Fruit fly (Drosophila melanogaster): ENCODE results near the gene CG11052.
A peak's percentile ranks its signal among the peaks of the same experiment; 100 is the strongest.

The CG11052 gene

DNA sequence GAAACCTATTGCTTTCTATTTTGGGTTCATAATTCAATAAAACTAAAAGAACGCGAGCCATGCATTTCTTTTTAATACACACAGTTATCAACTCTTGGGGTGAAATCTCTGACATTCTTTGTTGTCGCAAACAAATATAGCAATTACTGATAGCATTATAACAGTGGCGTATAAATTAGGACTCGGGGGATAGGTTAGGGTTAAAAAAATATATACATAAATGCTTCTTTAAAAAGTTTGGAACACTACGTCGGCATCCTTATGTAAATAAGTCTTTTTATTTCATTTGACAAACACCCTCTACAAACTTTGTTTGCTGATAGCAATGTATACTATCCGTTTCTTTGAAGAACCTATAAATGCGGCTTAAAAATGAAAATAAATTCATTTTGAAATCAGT lies 31.7 kb upstream of the CG11052 start, which contains the start of gene CG43060 (continued):
- TF ChIP-seq Sox15 (GFP tag; optimal IDR thresholded peaks at IDR 0.05): no peak
- TF ChIP-seq dsx (GFP tag; optimal IDR thresholded peaks at IDR 0.05; ENCODE audit: poor library complexity, severe bottlenecking): peak; percentile 39
- TF ChIP-seq CG16779 (tag; optimal IDR thresholded peaks at IDR 0.05): no peak
- no peak for TF ChIP-seq CG4318 (GFP tag; optimal IDR thresholded peaks at IDR 0.05)
- no peak for TF ChIP-seq CG11902 (GFP tag; optimal IDR thresholded peaks at IDR 0.05)
- peak; percentile 41 for TF ChIP-seq Smox (GFP tag; optimal IDR thresholded peaks at IDR 0.05)

dm6 chr3R:8038927-8039326 lies 29.8 kb upstream of the CG11052 start:
- TF ChIP-seq CG3032 (tag; optimal IDR thresholded peaks at IDR 0.05) (no peak), Ets96B (tag; optimal IDR thresholded peaks at IDR 0.05) (no peak), CG6163 (GFP tag; IDR thresholded peaks at IDR 0.05) (0 out of 3 replicates have a peak, but pooled peaks have one; percentile 23), Hr4 (GFP tag; optimal IDR thresholded peaks at IDR 0.05) (peak; percentile 38), CG32006 (GFP tag; optimal IDR thresholded peaks at IDR 0.05) (peak; percentile 45), Eip78C (GFP tag) (peak; percentile 70), eg (GFP tag; IDR thresholded peaks at IDR 0.05) (peak; percentile 43; the same call in 1 of the 3 replicates), CG15336 (GFP tag; IDR thresholded peaks at IDR 0.05) (peak; percentile 56), net (GFP tag; optimal IDR thresholded peaks at IDR 0.05) (no peak), CG7368 (GFP tag; optimal IDR thresholded peaks at IDR 0.05) (no peak), dsx (GFP tag; optimal IDR thresholded peaks at IDR 0.05; ENCODE audit: poor library complexity, severe bottlenecking) (peak; percentile 26), CG8119 (GFP tag; IDR thresholded peaks at IDR 0.05) (peak; percentile 71), CG4318 (GFP tag; optimal IDR thresholded peaks at IDR 0.05) (peak; percentile 23), svp (GFP tag) (peak; percentile 57)

- TF ChIP-seq eg (GFP tag; IDR thresholded peaks at IDR 0.05) (peak; percentile 92), CG3919 (GFP tag; optimal IDR thresholded peaks at IDR 0.05) (peak; percentile 83), pdm3 (GFP tag; optimal IDR thresholded peaks at IDR 0.05) (peak; percentile 56), Ets21C (GFP tag; optimal IDR thresholded peaks at IDR 0.05) (peak; percentile 13), CG11762 (GFP tag; optimal IDR thresholded peaks at IDR 0.05; ENCODE audit: insufficient read depth) (peak; percentile 55), Met (GFP tag; optimal IDR thresholded peaks at IDR 0.05) (peak; percentile 49), salr (GFP tag; optimal IDR thresholded peaks at IDR 0.05) (peak in 1 of 2 experiments; percentile 46), CG32006 (GFP tag; optimal IDR thresholded peaks at IDR 0.05) (peak; percentile 84), Gug (GFP tag; IDR thresholded peaks at IDR 0.05) (peak; percentile 79), Blimp-1 (GFP tag; optimal IDR thresholded peaks at IDR 0.05) (peak; percentile 10), Sox102F (GFP tag; optimal IDR thresholded peaks at IDR 0.05) (peak; percentile 51), Smox (GFP tag; optimal IDR thresholded peaks at IDR 0.05) (peak; percentile 28), fd85E (GFP tag; optimal IDR thresholded peaks at IDR 0.05) (no peak), dac (GFP tag; optimal IDR thresholded peaks at IDR 0.05) (peak; percentile 69), CG11294 (GFP tag; IDR thresholded peaks at IDR 0.05) (peak; percentile 64), CG8119 (GFP tag; IDR thresholded peaks at IDR 0.05) (peak; percentile 88), CG9139 (GFP tag; optimal IDR thresholded peaks at IDR 0.05) (no peak), svp (GFP tag) (peak; percentile 89), CG6854 (GFP tag; optimal IDR thresholded peaks at IDR 0.05) (no peak), esn (GFP tag; optimal IDR thresholded peaks at IDR 0.05) (peak; percentile 62), fd59A (GFP tag; optimal IDR thresholded peaks at IDR 0.05) (no peak), Eip75B (GFP tag; optimal IDR thresholded peaks at IDR 0.05) (peak; percentile 58), CG4318 (GFP tag; optimal IDR thresholded peaks at IDR 0.05) (peak; percentile 71), Hr4 (GFP tag; optimal IDR thresholded peaks at IDR 0.05) (peak; percentile 86), CG34406 (GFP tag; optimal IDR thresholded peaks at IDR 0.05) (peak; percentile 50), CG6163 (GFP tag; IDR thresholded peaks at IDR 0.05) (peak; percentile 90), achi (GFP tag; optimal IDR thresholded peaks at IDR 0.05) (peak; percentile 55), ss (GFP tag; optimal IDR thresholded peaks at IDR 0.05) (no peak), CG3032 (tag; optimal IDR thresholded peaks at IDR 0.05) (peak; percentile 46), net (GFP tag; optimal IDR thresholded peaks at IDR 0.05) (peak; percentile 47), CG31627 (GFP tag; optimal IDR thresholded peaks at IDR 0.05) (peak; percentile 48), CG6276 (GFP tag; optimal IDR thresholded peaks at IDR 0.05) (peak; percentile 78), CG11902 (GFP tag; optimal IDR thresholded peaks at IDR 0.05) (peak; percentile 47), Hr39 (GFP tag; optimal IDR thresholded peaks at IDR 0.05) (peak; percentile 31), CG10631 (GFP tag; optimal IDR thresholded peaks at IDR 0.05) (peak; percentile 54), CG6808 (GFP tag; optimal IDR thresholded peaks at IDR 0.05) (peak; percentile 46), acj6 (GFP tag; optimal IDR thresholded peaks at IDR 0.05) (peak; percentile 54), CG15336 (GFP tag; IDR thresholded peaks at IDR 0.05) (peak; percentile 82), Sox15 (GFP tag; optimal IDR thresholded peaks at IDR 0.05) (no peak), CG1621 (tag; optimal IDR thresholded peaks at IDR 0.05) (no peak)
Measured at dm6 chr3R:8037896-8038295, 28.8 kb upstream of the CG11052 start.

Data from whole organism, prepupa.